Worm (Caenorhabditis elegans) whole organism, L1 larva: ENCODE results near the gene R151.8.

Source experiments
- Y116A8C.19 ChIP-seq: sonication (generic microtip); optimal IDR thresholded peaks from 2 replicates; lab custom pipeline; 2016; ENCODE audit warnings: missing compliant biosample characterization, missing genetic modification characterization, borderline replicate concordance
- blmp-1 ChIP-seq: fragments of 150-350 bp; optimal IDR thresholded peaks from 2 replicates; lab custom pipeline; 2014; ENCODE audit warnings: missing biosample characterization, missing genetic modification characterization
- dpl-1 ChIP-seq, 3 experiments: fragments of 150-350 bp in 2 of 3; sonication (generic microtip) in 1 of 3; optimal IDR thresholded peaks; 2 replicates each; lab custom pipeline; 2014 to 2017; ENCODE audit warnings: missing biosample characterization in 3 of 3, missing genetic modification characterization in 3 of 3, missing genetic modification reagents in 3 of 3
- dsc-1 ChIP-seq: sonication (generic microtip); optimal IDR thresholded peaks from 2 replicates; lab custom pipeline; 2016; ENCODE audit warnings: mild to moderate bottlenecking, missing genetic modification characterization, missing compliant biosample characterization
- efl-1 ChIP-seq, 4 experiments: fragments of 150-350 bp; optimal IDR thresholded peaks in 3 of 4; peaks in 1 of 4; 1 replicate in 1 of 4; 2 replicates in 3 of 4; lab custom pipeline; 2014; ENCODE audit warnings: missing biosample characterization in 2 of 4, missing genetic modification characterization in 2 of 4, missing genetic modification reagents in 2 of 4
- efl-3 ChIP-seq: fragments of 200-800 bp; sonication (Bioruptor generic); optimal IDR thresholded peaks from 2 replicates; lab custom pipeline; 2018; ENCODE audit warnings: mild to moderate bottlenecking, missing genetic modification characterization, missing compliant biosample characterization
- egl-13 ChIP-seq: sonication (generic microtip); optimal IDR thresholded peaks from 2 replicates; lab custom pipeline; 2016; ENCODE audit warnings: missing genotype, missing genetic modification reagents, missing genetic modification characterization, missing compliant biosample characterization
- egl-27 ChIP-seq, 2 experiments: fragments of 150-350 bp in 1 of 2; sonication (generic microtip); optimal IDR thresholded peaks; 3 replicates each; lab custom pipeline; 2017 to 2018; ENCODE audit warnings: missing biosample characterization in 2 of 2, missing genetic modification characterization in 2 of 2, missing genetic modification reagents in 2 of 2
- elt-3 ChIP-seq, 6 experiments: fragments of 150-350 bp in 1 of 6; sonication (generic microtip); optimal IDR thresholded peaks; 2 replicates each; lab custom pipeline; 2017 to 2018; ENCODE audit warnings: missing biosample characterization in 6 of 6, missing genetic modification characterization in 6 of 6, inconsistent platforms in 1 of 6
- ets-5 ChIP-seq: fragments of 200-800 bp; sonication (Bioruptor generic); IDR thresholded peaks from 2 replicates; pipeline ENCODE4 v1.3.6; 2022; ENCODE audit warnings: missing genetic modification characterization, missing compliant biosample characterization
- fkh-10 ChIP-seq: sonication (generic microtip); optimal IDR thresholded peaks from 2 replicates; lab custom pipeline; 2017; ENCODE audit warnings: missing biosample characterization, missing genetic modification reagents, missing genetic modification characterization
- fos-1 ChIP-seq: fragments of 150-350 bp; optimal IDR thresholded peaks from 2 replicates; lab custom pipeline; 2014; ENCODE audit warnings: missing biosample characterization, missing genetic modification characterization
- grh-1 ChIP-seq: fragments of 200-800 bp; sonication (Bioruptor generic); IDR thresholded peaks from 2 replicates; pipeline ENCODE4 v1.3.6; 2022; ENCODE audit warnings: missing genetic modification reagents, missing genetic modification characterization, missing compliant biosample characterization
- hlh-4 ChIP-seq: sonication (generic microtip); optimal IDR thresholded peaks from 2 replicates; lab custom pipeline; 2016; ENCODE audit warnings: mild to moderate bottlenecking, missing genetic modification characterization, missing compliant biosample characterization
- irx-1 ChIP-seq: sonication (generic microtip); optimal IDR thresholded peaks from 2 replicates; lab custom pipeline; 2016; ENCODE audit warnings: missing genetic modification characterization, missing compliant biosample characterization
- isw-1 ChIP-seq: fragments of 200-800 bp; sonication (Bioruptor generic); IDR thresholded peaks from 2 replicates; pipeline ENCODE4 v1.3.6; 2022; ENCODE audit warnings: missing genetic modification characterization, missing compliant biosample characterization
- lin-14 ChIP-seq: fragments of 200-800 bp; sonication (Bioruptor generic); optimal IDR thresholded peaks from 2 replicates; lab custom pipeline; 2018; ENCODE audit warnings: mild to moderate bottlenecking, missing genetic modification characterization, moderate library complexity, missing compliant biosample characterization
- lin-35 ChIP-seq, 2 experiments: fragments of 150-350 bp; optimal IDR thresholded peaks; 2 replicates each; lab custom pipeline; 2014; ENCODE audit warnings: missing biosample characterization in 2 of 2, missing genetic modification characterization in 2 of 2, missing genetic modification reagents in 2 of 2
- lsy-2 ChIP-seq, 2 experiments: fragments of 150-350 bp; optimal IDR thresholded peaks; 2 replicates each; lab custom pipeline; 2014; ENCODE audit warnings: missing biosample characterization in 2 of 2, missing genetic modification characterization in 2 of 2
- mep-1 ChIP-seq: fragments of 150-350 bp; optimal IDR thresholded peaks from 2 replicates; lab custom pipeline; 2014; ENCODE audit warnings: missing biosample characterization, missing genetic modification characterization
- nhr-11 ChIP-seq: fragments of 150-350 bp; optimal IDR thresholded peaks from 2 replicates; lab custom pipeline; 2014; ENCODE audit warnings: missing biosample characterization, missing genetic modification characterization
- nhr-12 ChIP-seq: sonication (generic microtip); optimal IDR thresholded peaks from 2 replicates; lab custom pipeline; 2017; ENCODE audit warnings: missing biosample characterization, missing genetic modification characterization
- nhr-19 ChIP-seq: fragments of 200-800 bp; sonication (Bioruptor generic); conservative IDR thresholded peaks from 2 replicates; pipeline ENCODE4 v1.3.6; 2022; ENCODE audit warnings: missing genetic modification characterization, missing compliant biosample characterization
- nhr-20 ChIP-seq: sonication (generic microtip); optimal IDR thresholded peaks from 2 replicates; lab custom pipeline; 2016; ENCODE audit warnings: mild to moderate bottlenecking, missing genetic modification characterization, missing compliant biosample characterization
- nhr-28 ChIP-seq: fragments of 150-350 bp; optimal IDR thresholded peaks from 2 replicates; lab custom pipeline; 2014; ENCODE audit warnings: missing biosample characterization, missing genetic modification characterization
- nhr-71 ChIP-seq: sonication (generic microtip); optimal IDR thresholded peaks from 2 replicates; lab custom pipeline; 2016; ENCODE audit warnings: mild to moderate bottlenecking, missing genetic modification characterization, moderate library complexity, missing compliant biosample characterization
- nhr-85 ChIP-seq: sonication (generic microtip); peaks from one replicate; lab custom pipeline; 2016; ENCODE audit warnings: missing genetic modification characterization, inconsistent platforms, missing compliant biosample characterization
- nhr-90 ChIP-seq: sonication (generic microtip); optimal IDR thresholded peaks from 2 replicates; lab custom pipeline; 2016; ENCODE audit warnings: mild to moderate bottlenecking, missing genetic modification characterization, missing compliant biosample characterization; ENCODE audit not compliant: poor library complexity
- snu-23 ChIP-seq: sonication (generic microtip); optimal IDR thresholded peaks from 2 replicates; lab custom pipeline; 2016; ENCODE audit warnings: missing genetic modification characterization, missing compliant biosample characterization
- tbx-2 ChIP-seq: sonication (generic microtip); optimal IDR thresholded peaks from 2 replicates; lab custom pipeline; 2016; ENCODE audit warnings: missing genetic modification characterization, missing compliant biosample characterization
- unc-30 ChIP-seq: sonication (generic microtip); optimal IDR thresholded peaks from 2 replicates; lab custom pipeline; 2017; ENCODE audit warnings: missing biosample characterization, missing genetic modification characterization
- unc-98 ChIP-seq: fragments of 200-800 bp; sonication (Bioruptor generic); IDR thresholded peaks from 2 replicates; pipeline ENCODE4 v1.3.6; 2022; ENCODE audit warnings: missing genetic modification characterization, missing compliant biosample characterization
- vab-15 ChIP-seq: sonication (generic microtip); optimal IDR thresholded peaks from 2 replicates; lab custom pipeline; 2017; ENCODE audit warnings: missing genotype, mild to moderate bottlenecking, missing genetic modification characterization, missing compliant biosample characterization
- xbp-1 ChIP-seq: sonication (generic microtip); optimal IDR thresholded peaks from 2 replicates; lab custom pipeline; 2016; ENCODE audit warnings: missing genetic modification characterization, missing compliant biosample characterization
- zip-4 ChIP-seq: fragments of 200-800 bp; sonication (Bioruptor generic); optimal IDR thresholded peaks from 2 replicates; lab custom pipeline; 2018; ENCODE audit warnings: mild to moderate bottlenecking, missing genetic modification characterization, moderate library complexity, missing compliant biosample characterization

Gene R151.8

ce11 chrIII:7203130-7203775 is 26.3 kb downstream of the R151.8 start:
- TF ChIP-seq lsy-2 (tag; optimal IDR thresholded peaks at IDR 0.05; lab: Kevin White, UChicago) (peak in 1 of 2 experiments; percentile 57), nhr-28 (tag; lab: Kevin White, UChicago) (no peak), nhr-90 (tag; lab: Kevin White, UChicago) (peak; percentile 36), efl-1 (optimal IDR thresholded peaks at IDR 0.05; lab: Kevin White, UChicago) (peak in 1 of 2 experiments; percentile 8), efl-1 (GFP tag; optimal IDR thresholded peaks at IDR 0.05 in 1 of 2; lab: Kevin White, UChicago) (peak in 1 of 2 experiments; percentile 87), vab-15 (tag; lab: Kevin White, UChicago) (no peak), fos-1 (tag; lab: Kevin White, UChicago) (no peak), mep-1 (peak; percentile 34), grh-1 (GFP tag; lab: Robert Waterston, UW) (peak; percentile 74), nhr-71 (tag; lab: Kevin White, UChicago) (peak; percentile 57), lin-14 (peak; percentile 57), egl-27 (tag; optimal IDR thresholded peaks at IDR 0.05; lab: Kevin White, UChicago) (peak in 1 of 2 experiments; percentile 6), nhr-19 (GFP tag; lab: Robert Waterston, UW) (peak; percentile 30), nhr-20 (peak; percentile 51), blmp-1 (tag; lab: Kevin White, UChicago) (peak; percentile 89), elt-3 (tag; optimal IDR thresholded peaks at IDR 0.05; lab: Kevin White, UChicago) (peak in 3 of 6 experiments; percentile 44 to 76 (median 61)), efl-3 (GFP tag; lab: Kevin White, UChicago) (no peak), irx-1 (peak; percentile 19), fkh-10 (GFP tag; lab: Kevin White, UChicago) (no peak), dpl-1 (GFP tag; optimal IDR thresholded peaks at IDR 0.05; lab: Kevin White, UChicago) (peak in 1 of 3 experiments; percentile 5), Y116A8C.19 (tag; lab: Kevin White, UChicago) (no peak), isw-1 (GFP tag; lab: Robert Waterston, UW) (no peak), lin-35 (GFP tag; optimal IDR thresholded peaks at IDR 0.05; lab: Kevin White, UChicago) (peak in 1 of 2 experiments; percentile 52), xbp-1 (tag; lab: Kevin White, UChicago) (no peak), tbx-2 (peak; percentile 36), snu-23 (GFP tag; lab: Kevin White, UChicago) (peak; percentile 56), nhr-85 (tag; lab: Kevin White, UChicago) (peak; percentile 89)

- TF ChIP-seq mep-1 (peak; percentile 29), nhr-71 (tag; lab: Kevin White, UChicago) (peak; percentile 37), efl-1 (optimal IDR thresholded peaks at IDR 0.05; lab: Kevin White, UChicago) (no peak), efl-1 (GFP tag; optimal IDR thresholded peaks at IDR 0.05 in 1 of 2; lab: Kevin White, UChicago) (peak in 1 of 2 experiments; percentile 42), fkh-10 (GFP tag; lab: Kevin White, UChicago) (no peak), snu-23 (GFP tag; lab: Kevin White, UChicago) (peak; percentile 14), tbx-2 (peak; percentile 19), nhr-12 (tag; lab: Kevin White, UChicago) (no peak), elt-3 (tag; optimal IDR thresholded peaks at IDR 0.05; lab: Kevin White, UChicago) (peak in 3 of 6 experiments; percentile 10 to 79 (median 21)), lsy-2 (tag; optimal IDR thresholded peaks at IDR 0.05; lab: Kevin White, UChicago) (peak; percentile 8 to 57), egl-13 (tag; lab: Kevin White, UChicago) (no peak), nhr-20 (peak; percentile 35), hlh-4 (tag; lab: Kevin White, UChicago) (no peak), dpl-1 (GFP tag; optimal IDR thresholded peaks at IDR 0.05; lab: Kevin White, UChicago) (peak in 2 of 3 experiments; percentile 2 to 17), blmp-1 (tag; lab: Kevin White, UChicago) (peak; percentile 98), ets-5 (GFP tag; lab: Robert Waterston, UW) (no peak), lin-14 (peak; percentile 58)
Measured at ce11 chrIII:7201378-7202256, 28.0 kb downstream of the R151.8 start, which contains the start of gene dpy-31. Gene dpy-31, plus strand, starts transcription at chrIII:7202206.

- TF ChIP-seq lin-35 (GFP tag; optimal IDR thresholded peaks at IDR 0.05; lab: Kevin White, UChicago) (peak in 1 of 2 experiments; percentile 6), blmp-1 (tag; lab: Kevin White, UChicago) (peak; percentile 53), lin-14 (peak; percentile 22), egl-27 (tag; optimal IDR thresholded peaks at IDR 0.05; lab: Kevin White, UChicago) (no peak), lsy-2 (tag; optimal IDR thresholded peaks at IDR 0.05; lab: Kevin White, UChicago) (peak; percentile 3 to 24), snu-23 (GFP tag; lab: Kevin White, UChicago) (peak; percentile 23), efl-1 (optimal IDR thresholded peaks at IDR 0.05; lab: Kevin White, UChicago) (no peak), efl-1 (GFP tag; optimal IDR thresholded peaks at IDR 0.05 in 1 of 2; lab: Kevin White, UChicago) (peak in 1 of 2 experiments; percentile 21), nhr-71 (tag; lab: Kevin White, UChicago) (peak; percentile 40), zip-4 (GFP tag; lab: Kevin White, UChicago) (no peak), unc-98 (GFP tag; lab: Robert Waterston, UW) (no peak), elt-3 (tag; optimal IDR thresholded peaks at IDR 0.05; lab: Kevin White, UChicago) (peak in 3 of 6 experiments; percentile 13 to 92 (median 48)), dsc-1 (tag; lab: Kevin White, UChicago) (no peak), unc-30 (tag; lab: Kevin White, UChicago) (no peak), nhr-11 (no peak), nhr-85 (tag; lab: Kevin White, UChicago) (peak; percentile 91)
Measured at ce11 chrIII:7199467-7199866, 30.1 kb downstream of the R151.8 start.
